Worm (Caenorhabditis elegans) whole organism, L4/young adult: ENCODE results near the gene suca-1.

ENCODE experiments used
- W03F9.2 ChIP-seq: fragments of 150-350 bp; optimal IDR thresholded peaks from 2 replicates; lab custom pipeline; 2014; ENCODE audit warnings: missing biosample characterization, missing genetic modification characterization
- dao-5 ChIP-seq: sonication (generic microtip); optimal IDR thresholded peaks from 2 replicates; lab custom pipeline; 2016; ENCODE audit warnings: missing genotype, missing genetic modification characterization, moderate library complexity, missing compliant biosample characterization
- him-1 ChIP-seq: sonication (generic microtip); optimal IDR thresholded peaks from 2 replicates; lab custom pipeline; 2016; ENCODE audit warnings: missing genotype, missing genetic modification reagents, missing genetic modification characterization, missing compliant biosample characterization

- TF ChIP-seq him-1 (tag; lab: Kevin White, UChicago), result no peak
- no peak for TF ChIP-seq dao-5 (tag; lab: Kevin White, UChicago)
- no peak for TF ChIP-seq W03F9.2 (tag; lab: Kevin White, UChicago)
These were observed 22.7 kb downstream of the suca-1 start, which contains the start of gene pgp-6 for ce11 chrX:10877138-10877743.
